Fruit fly (Drosophila melanogaster): Measurements from ENCODE around the gene CG13689.

DNA sequence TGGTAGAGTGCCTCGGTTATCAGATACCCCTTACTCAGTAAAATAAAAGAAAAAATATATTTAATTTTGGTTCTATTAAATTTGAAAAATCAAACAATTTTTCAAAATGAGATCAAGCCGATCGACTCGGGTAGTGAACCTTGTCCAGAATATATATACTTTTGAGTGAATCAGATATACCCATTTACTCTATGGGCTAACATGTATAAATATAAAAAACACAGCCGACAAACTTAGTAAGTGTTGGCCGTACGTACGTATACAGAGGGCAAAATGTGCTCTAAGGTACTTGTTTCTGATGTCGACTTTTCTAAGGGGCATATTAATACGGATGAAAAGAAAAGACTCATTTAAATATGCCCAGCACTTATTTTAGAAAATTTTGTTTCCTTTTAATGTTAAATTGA lies 31.6 kb downstream of the CG13689 start:
- TF ChIP-seq lola (GFP tag; optimal IDR thresholded peaks at IDR 0.05) (no peak), GATAd (GFP tag; optimal IDR thresholded peaks at IDR 0.05) (no peak), dmrt93B (GFP tag; optimal IDR thresholded peaks at IDR 0.05) (no peak), Myc (optimal IDR thresholded peaks at IDR 0.05) (no peak), Jra (GFP tag; optimal IDR thresholded peaks at IDR 0.05) (peak; percentile 50), foxo (GFP tag; optimal IDR thresholded peaks at IDR 0.05) (peak in 1 of 2 experiments; percentile 68), psq (GFP tag; optimal IDR thresholded peaks at IDR 0.05) (peak; percentile 38), usp (GFP tag; optimal IDR thresholded peaks at IDR 0.05) (no peak), Hr78 (GFP tag; optimal IDR thresholded peaks at IDR 0.05) (no peak), pan (optimal IDR thresholded peaks at IDR 0.05) (no peak), CG32264 (GFP tag; optimal IDR thresholded peaks at IDR 0.05) (peak; percentile 19), Dfd (GFP tag; optimal IDR thresholded peaks at IDR 0.05) (no peak)
